Fruit fly (Drosophila melanogaster): Measurements from ENCODE around the gene CG4907.

Gene CG4907

dm6 chr3R:22719607-22719949 is 9.0 kb upstream of the CG4907 start (continued):
- TF ChIP-seq CG14441 (GFP tag; IDR thresholded peaks at IDR 0.05) (no peak), Poxn (GFP tag; IDR thresholded peaks at IDR 0.05) (no peak), maf-S (GFP tag; optimal IDR thresholded peaks at IDR 0.05) (no peak), Dip2 (GFP tag; IDR thresholded peaks at IDR 0.05) (no peak), CG18262 (tag; optimal IDR thresholded peaks at IDR 0.05) (peak; percentile 59), p53 (GFP tag; optimal IDR thresholded peaks at IDR 0.05) (no peak), exex (tag; optimal IDR thresholded peaks at IDR 0.05) (no peak), pita (GFP tag; optimal IDR thresholded peaks at IDR 0.05) (no peak), inv (GFP tag; IDR thresholded peaks at IDR 0.05; ENCODE audit: partially characterized antibody) (no peak), Chrac-16 (GFP tag; optimal IDR thresholded peaks at IDR 0.05) (no peak), GATAe (GFP tag; conservative IDR thresholded peaks at IDR 0.05) (no peak), Nf-YB (GFP tag; optimal IDR thresholded peaks at IDR 0.05) (no peak), CG2120 (GFP tag; optimal IDR thresholded peaks at IDR 0.05) (no peak), CG11456 (GFP tag; IDR thresholded peaks at IDR 0.05) (no peak), ash1 (GFP tag; optimal IDR thresholded peaks at IDR 0.05) (no peak), tin (GFP tag; optimal IDR thresholded peaks at IDR 0.05) (no peak), ato (GFP tag; IDR thresholded peaks at IDR 0.05; ENCODE audit: partially characterized antibody) (no peak), Nf-YC (tag; optimal IDR thresholded peaks at IDR 0.05) (no peak), CG4282 (GFP tag; optimal IDR thresholded peaks at IDR 0.05) (no peak), dati (GFP tag; IDR thresholded peaks at IDR 0.05) (no peak), CG32767 (GFP tag; IDR thresholded peaks at IDR 0.05) (no peak), Dip3 (GFP tag; optimal IDR thresholded peaks at IDR 0.05) (no peak), Meics (GFP tag; optimal IDR thresholded peaks at IDR 0.05) (peak; percentile 6), Hsf (GFP tag; optimal IDR thresholded peaks at IDR 0.05) (peak; percentile 12), usp (GFP tag; optimal IDR thresholded peaks at IDR 0.05) (no peak), lmd (GFP tag; IDR thresholded peaks at IDR 0.05) (peak; percentile 21; the same call in 1 of the 2 replicates), CG12942 (GFP tag; optimal IDR thresholded peaks at IDR 0.05) (no peak), CG9437 (GFP tag; optimal IDR thresholded peaks at IDR 0.05) (no peak), H2.0 (GFP tag; IDR thresholded peaks at IDR 0.05) (peak; percentile 34), Dll (GFP tag; IDR thresholded peaks at IDR 0.05; ENCODE audit: partially characterized antibody) (no peak), trem (tag; optimal IDR thresholded peaks at IDR 0.05) (peak; percentile 37), CG8089 (GFP tag; optimal IDR thresholded peaks at IDR 0.05) (no peak), CG2116 (GFP tag; optimal IDR thresholded peaks at IDR 0.05) (no peak), toy (GFP tag; IDR thresholded peaks at IDR 0.05) (no peak), Mad (GFP tag; optimal IDR thresholded peaks at IDR 0.05) (no peak), gt (GFP tag; IDR thresholded peaks at IDR 0.05) (no peak), CG14965 (GFP tag; optimal IDR thresholded peaks at IDR 0.05; ENCODE audit: borderline replicate concordance) (no peak), Elba2 (GFP tag; optimal IDR thresholded peaks at IDR 0.05) (no peak), HLH4C (GFP tag; IDR thresholded peaks at IDR 0.05; ENCODE audit: partially characterized antibody) (no peak), CG13424 (tag; optimal IDR thresholded peaks at IDR 0.05) (peak; percentile 33), CG12744 (GFP tag; optimal IDR thresholded peaks at IDR 0.05) (no peak), CG7786 (GFP tag; optimal IDR thresholded peaks at IDR 0.05) (no peak), phol (tag; optimal IDR thresholded peaks at IDR 0.05) (peak; percentile 50), lab (GFP tag; optimal IDR thresholded peaks at IDR 0.05) (peak; percentile 36), CG17359 (tag; optimal IDR thresholded peaks at IDR 0.05) (peak; percentile 62), tgo (GFP tag; IDR thresholded peaks at IDR 0.05) (no peak), Dp (GFP tag; optimal IDR thresholded peaks at IDR 0.05) (no peak), CG15601 (tag; optimal IDR thresholded peaks at IDR 0.05) (no peak), Hr51 (GFP tag; optimal IDR thresholded peaks at IDR 0.05) (peak in 1 of 2 experiments; percentile 41), CG17829 (tag; optimal IDR thresholded peaks at IDR 0.05) (peak; percentile 47), yki (optimal IDR thresholded peaks at IDR 0.05) (no peak), lbe (GFP tag; optimal IDR thresholded peaks at IDR 0.05) (no peak), grau (tag; optimal IDR thresholded peaks at IDR 0.05) (peak; percentile 33)

Measured in whole organism, embryonic.